Fruit fly (Drosophila melanogaster) whole organism, embryonic: ENCODE results near the gene CG34136.

Experiments used
- Blimp-1 ChIP-seq: fragments of 200-800 bp; sonication (Bioruptor generic); optimal IDR thresholded peaks from 3 replicates; lab custom pipeline; 2018; ENCODE audit warnings: missing biosample characterization, missing genetic modification characterization, mild to moderate bottlenecking, moderate library complexity, missing genetic modification reagents
- CG1602 ChIP-seq: fragments of 200-800 bp; sonication (Bioruptor generic); optimal IDR thresholded peaks from 3 replicates; lab custom pipeline; 2016; ENCODE audit warnings: missing biosample characterization, missing genetic modification characterization
- CG17359 ChIP-seq: fragments of 200-800 bp; sonication (Bioruptor generic); optimal IDR thresholded peaks from 3 replicates; lab custom pipeline; 2018; ENCODE audit warnings: missing biosample characterization, mild to moderate bottlenecking, missing genetic modification characterization, moderate library complexity
- CG17912 ChIP-seq: fragments of 200-800 bp; sonication (Bioruptor generic); optimal IDR thresholded peaks from 2 replicates; lab custom pipeline; 2018; ENCODE audit warnings: missing biosample characterization, mild to moderate bottlenecking, missing genetic modification characterization
- CG31224 ChIP-seq: fragments of 200-800 bp; sonication (Bioruptor generic); IDR thresholded peaks from 2 replicates; pipeline ENCODE4 v1.3.6; 2022; ENCODE audit warnings: missing biosample characterization, missing genetic modification characterization
- CG3281 ChIP-seq: fragments of 200-800 bp; sonication (Bioruptor generic); optimal IDR thresholded peaks from 3 replicates; lab custom pipeline; 2017; ENCODE audit warnings: missing biosample characterization, mild to moderate bottlenecking, missing genetic modification characterization
- CG3407 ChIP-seq: fragments of 200-800 bp; sonication (Bioruptor generic); optimal IDR thresholded peaks from 2 replicates; lab custom pipeline; 2018; ENCODE audit warnings: missing biosample characterization, mild to moderate bottlenecking, missing genetic modification characterization
- CG34376 ChIP-seq: fragments of 200-800 bp; sonication (Bioruptor generic); optimal IDR thresholded peaks from 2 replicates; lab custom pipeline; 2018; ENCODE audit warnings: missing biosample characterization, mild to moderate bottlenecking, missing genetic modification characterization
- CG34422 ChIP-seq: fragments of 200-800 bp; sonication (Bioruptor generic); IDR thresholded peaks from 3 replicates; pipeline ENCODE4 v1.3.6; 2022; ENCODE audit warnings: missing biosample characterization, missing genetic modification characterization
- CG4730 ChIP-seq: fragments of 200-800 bp; sonication (Bioruptor generic); IDR thresholded peaks from 2 replicates; pipeline ENCODE4 v1.3.6; 2022; ENCODE audit warnings: missing biosample characterization, missing genetic modification characterization
- CG4854 ChIP-seq: fragments of 200-800 bp; sonication (Bioruptor generic); optimal IDR thresholded peaks from 2 replicates; lab custom pipeline; 2016; ENCODE audit warnings: missing biosample characterization, missing genetic modification characterization, inconsistent platforms
- CG5245 ChIP-seq: fragments of 200-800 bp; sonication (Bioruptor generic); optimal IDR thresholded peaks from 3 replicates; lab custom pipeline; 2016; ENCODE audit warnings: missing biosample characterization, missing genetic modification characterization
- CG8290 ChIP-seq, 3 experiments: fragments of 200-800 bp; sonication (Bioruptor generic); optimal IDR thresholded peaks; 2 replicates each; lab custom pipeline; 2016 to 2019; ENCODE audit warnings: missing biosample characterization in 3 of 3, missing genetic modification characterization in 3 of 3, mild to moderate bottlenecking in 2 of 3, moderate library complexity in 1 of 3
- CG9932 ChIP-seq: fragments of 200-800 bp; sonication (Bioruptor generic); IDR thresholded peaks from 2 replicates; pipeline ENCODE4 v1.3.6; 2022; ENCODE audit warnings: missing biosample characterization, missing genetic modification characterization
- D19A ChIP-seq: fragments of 200-800 bp; optimal IDR thresholded peaks from 3 replicates; lab custom pipeline; 2019; ENCODE audit warnings: missing biosample characterization, mild to moderate bottlenecking, missing genetic modification characterization, moderate library complexity
- Ets65A ChIP-seq: fragments of 200-800 bp; sonication (Bioruptor generic); peaks from one replicate; lab custom pipeline; 2016; ENCODE audit warnings: missing biosample characterization, missing genetic modification characterization
- Fer1 ChIP-seq: fragments of 200-800 bp; sonication (Bioruptor generic); optimal IDR thresholded peaks from 2 replicates; lab custom pipeline; 2017; ENCODE audit warnings: missing biosample characterization, mild to moderate bottlenecking, missing genetic modification characterization
- Lim3 ChIP-seq: fragments of 200-800 bp; sonication (Bioruptor generic); IDR thresholded peaks from 2 replicates; pipeline ENCODE4 v1.3.6; 2022; ENCODE audit warnings: missing biosample characterization, missing genetic modification characterization
- Med ChIP-seq: fragments of 200-800 bp; sonication (Bioruptor generic); peaks from one replicate; lab custom pipeline; 2016; ENCODE audit warnings: missing biosample characterization, missing genetic modification characterization, mild to moderate bottlenecking, inconsistent platforms, moderate library complexity
- Meics ChIP-seq: fragments of 200-800 bp; sonication (Bioruptor generic); optimal IDR thresholded peaks from 2 replicates; lab custom pipeline; 2017; ENCODE audit warnings: missing biosample characterization, mild to moderate bottlenecking, missing genetic modification characterization
- NC2β ChIP-seq: fragments of 200-800 bp; sonication (Bioruptor generic); optimal IDR thresholded peaks from 2 replicates; lab custom pipeline; 2016; ENCODE audit warnings: missing biosample characterization, missing genetic modification characterization
- Optix ChIP-seq: fragments of 200-800 bp; sonication (Bioruptor generic); IDR thresholded peaks from 3 replicates; pipeline ENCODE4 v1.3.6; 2022; ENCODE audit warnings: missing biosample characterization, missing genetic modification characterization
- Ptx1 ChIP-seq: fragments of 200-800 bp; sonication (Bioruptor generic); IDR thresholded peaks from 2 replicates; pipeline ENCODE4 v1.3.6; 2022; ENCODE audit warnings: missing biosample characterization, missing genetic modification characterization
- ab ChIP-seq: fragments of 200-800 bp; sonication (Bioruptor generic); optimal IDR thresholded peaks from 2 replicates; lab custom pipeline; 2016; ENCODE audit warnings: missing biosample characterization, missing genetic modification characterization
- abd-A ChIP-seq: fragments of 200-800 bp; sonication (Bioruptor generic); optimal IDR thresholded peaks from 3 replicates; lab custom pipeline; 2019; ENCODE audit warnings: missing biosample characterization, mild to moderate bottlenecking, missing genetic modification characterization, moderate library complexity
- chinmo ChIP-seq: fragments of 200-800 bp; sonication (Bioruptor generic); IDR thresholded peaks from 4 replicates; pipeline ENCODE4 v1.3.6; 2022; ENCODE audit warnings: missing biosample characterization, missing genetic modification characterization; ENCODE audit not compliant: partially characterized antibody
- chn ChIP-seq: fragments of 200-800 bp; sonication (Bioruptor generic); optimal IDR thresholded peaks from 2 replicates; lab custom pipeline; 2016; ENCODE audit warnings: missing biosample characterization, missing genetic modification characterization
- cwo ChIP-seq: fragments of 200-800 bp; sonication (Bioruptor generic); optimal IDR thresholded peaks from 3 replicates; lab custom pipeline; 2017; ENCODE audit warnings: missing biosample characterization, missing genetic modification characterization, mild to moderate bottlenecking, moderate library complexity, missing genetic modification reagents
- dati ChIP-seq: fragments of 200-800 bp; sonication (Bioruptor generic); IDR thresholded peaks from 2 replicates; pipeline ENCODE4 v1.3.6; 2022; ENCODE audit warnings: missing biosample characterization, missing genetic modification characterization
- en ChIP-seq: fragments of 200-800 bp; sonication (Bioruptor generic); optimal IDR thresholded peaks from 2 replicates; lab custom pipeline; 2016; ENCODE audit warnings: missing biosample characterization, missing genetic modification characterization
- fd96Cb ChIP-seq: fragments of 200-800 bp; sonication (Bioruptor generic); optimal IDR thresholded peaks from 2 replicates; lab custom pipeline; 2018; ENCODE audit warnings: missing biosample characterization, mild to moderate bottlenecking, missing genetic modification characterization, moderate library complexity
- fu2 ChIP-seq: fragments of 200-800 bp; sonication (Bioruptor generic); optimal IDR thresholded peaks from 2 replicates; lab custom pipeline; 2016; ENCODE audit warnings: missing biosample characterization, missing genetic modification characterization
- gem ChIP-seq: fragments of 200-800 bp; sonication (Bioruptor generic); optimal IDR thresholded peaks from 2 replicates; lab custom pipeline; 2019; ENCODE audit warnings: missing biosample characterization, mild to moderate bottlenecking, missing genetic modification characterization, moderate library complexity
- gfzf ChIP-seq: fragments of 200-800 bp; sonication (Bioruptor generic); optimal IDR thresholded peaks from 2 replicates; lab custom pipeline; 2016; ENCODE audit warnings: missing biosample characterization, mild to moderate bottlenecking, missing genetic modification characterization, moderate library complexity
- hb ChIP-seq: fragments of 200-800 bp; sonication (Bioruptor generic); IDR thresholded peaks from 3 replicates; pipeline ENCODE4 v1.3.6; 2022; ENCODE audit warnings: missing biosample characterization, missing genetic modification characterization; ENCODE audit not compliant: partially characterized antibody
- nerfin-2 ChIP-seq: fragments of 200-800 bp; sonication (Bioruptor generic); IDR thresholded peaks from 2 replicates; pipeline ENCODE4 v1.3.6; 2022; ENCODE audit warnings: missing biosample characterization, missing genetic modification characterization; ENCODE audit not compliant: partially characterized antibody
- oc ChIP-seq: fragments of 200-800 bp; sonication (Bioruptor generic); optimal IDR thresholded peaks from 2 replicates; lab custom pipeline; 2018; ENCODE audit warnings: missing biosample characterization, mild to moderate bottlenecking, missing genetic modification characterization, moderate library complexity
- p53 ChIP-seq: fragments of 200-800 bp; sonication (Bioruptor generic); optimal IDR thresholded peaks from 2 replicates; lab custom pipeline; 2016; ENCODE audit warnings: missing biosample characterization, missing genetic modification characterization
- pfk ChIP-seq: fragments of 200-800 bp; sonication (Bioruptor generic); optimal IDR thresholded peaks from 2 replicates; lab custom pipeline; 2018; ENCODE audit warnings: missing biosample characterization, mild to moderate bottlenecking, missing genetic modification characterization, moderate library complexity
- phol ChIP-seq: fragments of 200-800 bp; sonication (Bioruptor generic); optimal IDR thresholded peaks from 3 replicates; lab custom pipeline; 2018; ENCODE audit warnings: missing biosample characterization, mild to moderate bottlenecking, missing genetic modification characterization, moderate library complexity
- psq ChIP-seq: fragments of 200-800 bp; sonication (Bioruptor generic); optimal IDR thresholded peaks from 2 replicates; lab custom pipeline; 2017; ENCODE audit warnings: missing biosample characterization, missing genetic modification characterization
- pzg ChIP-seq: fragments of 200-800 bp; sonication (Bioruptor generic); optimal IDR thresholded peaks from 3 replicates; lab custom pipeline; 2018; ENCODE audit warnings: missing biosample characterization, mild to moderate bottlenecking, missing genetic modification characterization, moderate library complexity
- ro ChIP-seq: fragments of 200-800 bp; sonication (Bioruptor generic); IDR thresholded peaks from 2 replicates; pipeline ENCODE4 v1.3.6; 2022; ENCODE audit warnings: missing biosample characterization, missing genetic modification characterization
- sisA ChIP-seq: fragments of 200-800 bp; sonication (Bioruptor generic); IDR thresholded peaks from 2 replicates; pipeline ENCODE4 v1.3.6; 2022; ENCODE audit warnings: missing biosample characterization, missing genetic modification characterization
- stwl ChIP-seq: fragments of 200-800 bp; sonication (Bioruptor generic); optimal IDR thresholded peaks from 3 replicates; lab custom pipeline; 2018; ENCODE audit warnings: missing biosample characterization, mild to moderate bottlenecking, missing genetic modification characterization, moderate library complexity
- tio ChIP-seq: fragments of 200-800 bp; sonication (Bioruptor generic); optimal IDR thresholded peaks from 2 replicates; lab custom pipeline; 2017; ENCODE audit warnings: missing biosample characterization, missing genetic modification characterization, inconsistent platforms
- tna ChIP-seq: fragments of 200-800 bp; sonication (Bioruptor generic); IDR thresholded peaks from 2 replicates; pipeline ENCODE4 v1.3.6; 2022; ENCODE audit warnings: missing biosample characterization, missing genetic modification characterization; ENCODE audit not compliant: partially characterized antibody

CG34136 gene

DNA sequence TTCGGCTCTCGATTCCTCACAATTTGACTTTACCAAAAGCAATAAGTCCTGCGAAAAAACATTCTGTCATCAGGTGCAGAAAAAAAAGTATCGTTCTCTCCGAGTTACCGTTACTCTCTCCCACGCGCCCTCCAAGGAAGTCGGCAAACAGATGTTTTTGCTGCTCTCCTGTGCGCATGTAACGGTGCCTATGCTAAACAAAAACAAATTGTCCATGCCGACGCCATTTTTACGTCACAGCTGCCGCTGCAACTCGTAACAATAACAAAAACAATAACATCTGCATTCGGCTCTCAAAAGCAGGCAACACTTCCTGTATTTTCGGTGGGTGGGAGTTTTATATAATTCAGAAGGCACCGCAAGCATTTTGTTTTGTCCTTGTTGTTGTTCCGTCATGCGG, 8.4 kb downstream of the CG34136 start (continued):
- 0 out of 4 replicates have a peak, but pooled peaks have one; percentile 18 for TF ChIP-seq chinmo (GFP tag; lab: Robert Waterston, UW)
- TF ChIP-seq CG34422, result peak; percentile 27; the same call in 1 of the 3 replicates
- no peak for TF ChIP-seq pfk (GFP tag; lab: Kevin White, UChicago)
- no peak for TF ChIP-seq CG5245

DNA sequence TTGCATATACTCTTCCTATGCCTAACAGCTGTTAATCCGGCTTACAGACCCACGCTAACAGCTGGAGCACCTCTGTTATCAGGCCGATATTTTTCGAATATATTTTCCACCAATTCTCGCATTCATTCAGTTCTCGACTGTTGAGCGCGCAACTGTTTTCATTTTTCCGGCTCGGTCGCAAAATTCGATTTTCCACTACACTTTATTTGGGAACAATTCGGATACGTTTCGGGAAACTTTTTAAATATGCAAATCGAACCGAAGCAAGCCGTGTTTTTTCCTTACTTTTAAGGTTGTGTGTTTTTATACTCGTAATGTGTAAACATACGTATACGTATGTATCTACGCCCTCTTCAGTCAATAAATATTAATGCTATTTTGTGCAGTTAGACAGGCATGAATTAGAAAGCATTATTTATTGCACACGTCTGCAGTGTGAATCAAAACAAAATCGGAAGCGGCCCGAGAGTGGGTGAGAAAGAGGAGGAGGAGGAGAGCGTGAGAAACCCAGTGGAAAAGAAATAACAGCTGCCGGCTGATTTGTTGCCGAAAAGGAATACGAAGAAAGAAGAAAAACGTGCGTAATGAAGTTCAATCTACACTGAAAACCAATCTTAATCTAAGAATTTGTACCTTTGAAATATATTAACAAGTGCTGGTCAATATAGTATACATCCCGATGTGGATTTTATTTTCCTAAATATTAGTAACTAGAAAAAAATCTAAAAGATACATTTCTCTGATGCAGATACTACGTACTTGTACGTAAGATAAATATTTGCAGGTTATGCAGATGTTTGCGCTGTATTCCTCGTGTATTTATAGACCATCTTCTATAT, 11.1 kb downstream of the CG34136 start:
- TF ChIP-seq gfzf (GFP tag; lab: Kevin White, UChicago) (no peak), tna (GFP tag; lab: Robert Waterston, UW) (peak; percentile 31; the same call in 1 of the 2 replicates), pzg (GFP tag; lab: Kevin White, UChicago) (no peak), Med (GFP tag; lab: Kevin White, UChicago) (peak; percentile 77), p53 (no peak), stwl (tag; lab: Kevin White, UChicago) (peak; percentile 23), Blimp-1 (GFP tag; lab: Kevin White, UChicago) (no peak), fd96Cb (tag; lab: Kevin White, UChicago) (peak; percentile 7), D19A (tag; lab: Kevin White, UChicago) (peak; percentile 88), chn (GFP tag; lab: Kevin White, UChicago) (no peak), oc (no peak), CG31224 (GFP tag; lab: Robert Waterston, UW) (no peak), sisA (GFP tag; lab: Robert Waterston, UW) (0 out of 2 replicates have a peak, but pooled peaks have one; percentile 9), CG4854 (GFP tag; lab: Kevin White, UChicago) (no peak), Lim3 (GFP tag; lab: Robert Waterston, UW) (no peak), CG4730 (GFP tag; lab: Robert Waterston, UW) (no peak), Ets65A (peak; percentile 33), Ptx1 (GFP tag; lab: Robert Waterston, UW) (no peak), ro (GFP tag; lab: Robert Waterston, UW) (no peak), CG1602 (GFP tag; lab: Kevin White, UChicago) (no peak), tio (GFP tag; lab: Kevin White, UChicago) (no peak), hb (no peak), dati (GFP tag; lab: Robert Waterston, UW) (no peak), psq (peak; percentile 62), abd-A (tag; lab: Kevin White, UChicago) (no peak), en (GFP tag; lab: Kevin White, UChicago) (no peak), CG8290 (GFP tag; optimal IDR thresholded peaks at IDR 0.05; lab: Kevin White, UChicago) (no peak), CG8290 (tag; optimal IDR thresholded peaks at IDR 0.05; lab: Kevin White, UChicago) (peak in 1 of 2 experiments; percentile 11), CG3281 (GFP tag; lab: Kevin White, UChicago) (no peak), CG9932 (GFP tag; lab: Robert Waterston, UW) (no peak), Optix (GFP tag; lab: Robert Waterston, UW) (no peak), fu2 (no peak), Meics (GFP tag; lab: Kevin White, UChicago) (no peak), nerfin-2 (GFP tag; lab: Robert Waterston, UW) (no peak), phol (peak; percentile 33), CG17912 (GFP tag; lab: Kevin White, UChicago) (no peak), CG34376 (no peak), Fer1 (peak; percentile 20), ab (no peak), CG3407 (GFP tag; lab: Kevin White, UChicago) (no peak), CG17359 (tag; lab: Kevin White, UChicago) (peak; percentile 1), gem (tag; lab: Kevin White, UChicago) (peak; percentile 42), cwo (peak; percentile 51), NC2β (GFP tag; lab: Kevin White, UChicago) (no peak)
